Worm (Caenorhabditis elegans): Measurements from ENCODE around the gene T09F3.2.

T09F3.2 gene

ce11 chrII:10402991-10403390 lies 12.0 kb downstream of the T09F3.2 start:
- TF ChIP-seq gmeb-1 (tag; optimal IDR thresholded peaks at IDR 0.05) (peak; percentile 19), mbf-1 (tag; optimal IDR thresholded peaks at IDR 0.05) (no peak), nhr-10 (tag; optimal IDR thresholded peaks at IDR 0.05) (no peak), fos-1 (tag; optimal IDR thresholded peaks at IDR 0.05) (peak; percentile 81), sma-9 (GFP tag; optimal IDR thresholded peaks at IDR 0.05) (peak; percentile 53), sma-9 (tag; optimal IDR thresholded peaks at IDR 0.05) (no peak)

DNA sequence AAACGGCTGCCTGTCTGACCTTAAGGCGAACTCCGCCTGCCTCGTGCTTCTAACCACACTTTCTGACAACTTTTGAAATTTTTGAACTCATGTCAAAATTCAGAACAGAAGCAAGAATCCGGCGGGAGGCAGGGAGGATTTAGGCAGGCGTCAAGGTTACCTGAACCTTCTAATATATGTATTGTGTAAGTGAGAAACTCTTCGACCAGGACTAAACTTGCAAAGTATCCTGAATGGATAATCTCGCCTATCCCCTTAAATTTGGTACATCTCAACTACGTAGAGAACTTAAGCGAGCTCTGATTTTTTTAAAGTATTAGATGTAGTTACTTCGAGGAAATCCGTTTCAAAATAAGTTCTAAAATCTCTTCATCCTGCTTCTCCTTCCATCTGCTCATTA lies 20.0 kb downstream of the T09F3.2 start, which contains the start of gene E04D5.5:
TSS of gene E04D5.5 (plus strand) at position 301 of the 400 bp plus-strand sequence.
- TF ChIP-seq lsy-2 (tag; optimal IDR thresholded peaks at IDR 0.05) (no peak), Y55F3AM.14 (GFP tag; optimal IDR thresholded peaks at IDR 0.05) (no peak), gmeb-1 (tag; optimal IDR thresholded peaks at IDR 0.05) (no peak), mbf-1 (tag; optimal IDR thresholded peaks at IDR 0.05) (no peak), nhr-10 (tag; optimal IDR thresholded peaks at IDR 0.05) (no peak), ztf-11 (tag; optimal IDR thresholded peaks at IDR 0.05) (no peak), unc-39 (tag; optimal IDR thresholded peaks at IDR 0.05) (no peak)

DNA sequence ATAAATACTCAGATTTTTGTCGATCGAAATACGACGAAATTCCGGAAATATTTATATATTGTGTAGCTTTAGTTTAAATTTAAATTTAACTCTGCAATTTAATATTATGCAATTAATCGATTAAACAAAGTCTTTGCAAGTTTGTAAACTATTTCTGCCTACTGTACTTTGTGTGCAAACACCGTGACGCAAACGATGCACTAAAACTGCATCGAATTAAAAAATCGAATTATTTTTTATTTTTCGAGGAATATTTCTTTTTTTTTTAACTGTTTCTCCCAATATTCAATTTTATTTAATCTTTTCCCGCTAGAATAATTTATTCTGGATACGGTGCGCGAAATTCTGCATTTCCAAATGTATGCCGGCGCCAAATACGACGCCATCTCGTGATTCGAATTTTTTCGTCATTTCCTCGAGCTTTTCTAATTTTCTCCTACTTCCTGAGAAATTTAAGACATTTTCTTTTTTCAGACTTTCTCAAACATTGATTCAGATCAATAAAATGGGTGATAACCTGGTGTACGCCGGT lies 25.4 kb downstream of the T09F3.2 start, which contains the start of gene eif-2A:
TSS of gene eif-2A (plus strand) at position 469 of the 532 bp plus-strand sequence.
- TF ChIP-seq C34F6.9 (tag; optimal IDR thresholded peaks at IDR 0.05), result peak; percentile 16
- no peak for TF ChIP-seq elt-3 (tag; optimal IDR thresholded peaks at IDR 0.05)
- peak; percentile 28 to 93 for TF ChIP-seq lsy-2 (tag; optimal IDR thresholded peaks at IDR 0.05)
- no peak for TF ChIP-seq mdl-1 (tag; optimal IDR thresholded peaks at IDR 0.05)
- peak; percentile 20 for TF ChIP-seq gmeb-1 (tag; optimal IDR thresholded peaks at IDR 0.05)
- TF ChIP-seq nhr-25 (tag; optimal IDR thresholded peaks at IDR 0.05), result no peak
- no peak for TF ChIP-seq egl-27 (tag; optimal IDR thresholded peaks at IDR 0.05)
- TF ChIP-seq sma-3 (GFP tag; optimal IDR thresholded peaks at IDR 0.05), result no peak
- TF ChIP-seq nhr-6 (tag; optimal IDR thresholded peaks at IDR 0.05), result no peak
- TF ChIP-seq lin-13 (GFP tag; optimal IDR thresholded peaks at IDR 0.05), result peak; percentile 16
- peak; percentile 27 for TF ChIP-seq unc-55 (GFP tag; optimal IDR thresholded peaks at IDR 0.05)
- no peak for TF ChIP-seq elt-1 (tag; optimal IDR thresholded peaks at IDR 0.05)
- TF ChIP-seq lin-39 (tag; optimal IDR thresholded peaks at IDR 0.05), result no peak
- TF ChIP-seq ztf-11 (tag; optimal IDR thresholded peaks at IDR 0.05), result no peak
- no peak for TF ChIP-seq nhr-12 (tag; optimal IDR thresholded peaks at IDR 0.05)
- no peak for TF ChIP-seq peb-1 (tag; optimal IDR thresholded peaks at IDR 0.05)
- no peak for TF ChIP-seq ceh-82 (tag; optimal IDR thresholded peaks at IDR 0.05)
- no peak for TF ChIP-seq ztf-1 (GFP tag; conservative IDR thresholded peaks at IDR 0.05)
- no peak for TF ChIP-seq zag-1 (tag; optimal IDR thresholded peaks at IDR 0.05)

DNA sequence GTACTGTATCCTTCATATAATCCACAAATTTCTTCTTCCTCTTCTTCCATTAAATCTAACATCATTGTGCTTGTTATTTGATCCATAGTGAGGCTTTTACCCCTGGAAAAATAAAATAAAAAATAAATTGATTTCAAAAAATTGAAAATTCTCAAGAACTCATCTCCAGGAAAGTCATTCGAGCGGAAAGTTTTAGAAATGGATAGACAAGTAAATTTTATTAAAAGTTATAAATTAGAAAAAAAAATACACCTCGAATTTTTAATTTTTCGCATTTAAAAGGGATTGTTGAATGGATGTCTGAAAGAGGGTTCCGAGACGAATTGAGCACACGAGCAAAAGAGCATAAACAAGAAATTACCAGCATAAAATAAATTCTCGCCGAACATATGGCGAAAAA lies 31.0 kb downstream of the T09F3.2 start, which contains the start of gene frpr-21:
TSS of gene frpr-21 (minus strand) at position 101 of the 400 bp plus-strand sequence.
- TF ChIP-seq Y55F3AM.14 (GFP tag; optimal IDR thresholded peaks at IDR 0.05), result no peak
- no peak for TF ChIP-seq nhr-12 (tag; optimal IDR thresholded peaks at IDR 0.05)
- no peak for TF ChIP-seq ZK546.5 (tag; optimal IDR thresholded peaks at IDR 0.05)
- no peak for TF ChIP-seq nhr-23 (tag; optimal IDR thresholded peaks at IDR 0.05)
- TF ChIP-seq lin-13 (GFP tag; optimal IDR thresholded peaks at IDR 0.05), result no peak
- no peak for TF ChIP-seq ztf-4 (tag; optimal IDR thresholded peaks at IDR 0.05)

- TF ChIP-seq lsy-2 (tag; optimal IDR thresholded peaks at IDR 0.05) (no peak), nhr-6 (tag; optimal IDR thresholded peaks at IDR 0.05) (no peak), ztf-4 (tag; optimal IDR thresholded peaks at IDR 0.05) (no peak), nhr-11 (tag; optimal IDR thresholded peaks at IDR 0.05) (no peak), blmp-1 (tag; optimal IDR thresholded peaks at IDR 0.05; ENCODE audit: insufficient read depth) (no peak), skn-1 (tag; optimal IDR thresholded peaks at IDR 0.05) (no peak), fos-1 (tag; optimal IDR thresholded peaks at IDR 0.05) (no peak), mab-5 (tag; optimal IDR thresholded peaks at IDR 0.05) (no peak), nhr-25 (tag; optimal IDR thresholded peaks at IDR 0.05) (no peak), elt-1 (tag; optimal IDR thresholded peaks at IDR 0.05) (no peak)
These were observed 44.9 kb downstream of the T09F3.2 start, which contains the start of gene cut-4 for ce11 chrII:10435836-10436235. cut-4 (plus strand) TSS chrII:10436136.

Measured in whole organism, L2 larva.